Worm (Caenorhabditis elegans) whole organism, L3 larva: ENCODE results near the gene rgs-4.

Experiments used
- R02D3.7 ChIP-seq: fragments of 150-350 bp; optimal IDR thresholded peaks from 2 replicates; lab custom pipeline; 2014; ENCODE audit warnings: missing biosample characterization, missing genetic modification characterization
- aly-2 ChIP-seq: fragments of 150-350 bp; optimal IDR thresholded peaks from 2 replicates; lab custom pipeline; 2014; ENCODE audit warnings: missing biosample characterization, missing genetic modification characterization
- ama-1 ChIP-seq: fragments of 150-350 bp; optimal IDR thresholded peaks from 2 replicates; lab custom pipeline; 2018
- ceh-16 ChIP-seq: sonication (generic microtip); optimal IDR thresholded peaks from 2 replicates; lab custom pipeline; 2017; ENCODE audit warnings: missing biosample characterization, missing genetic modification characterization
- ceh-28 ChIP-seq: fragments of 150-350 bp; optimal IDR thresholded peaks from 2 replicates; lab custom pipeline; 2014; ENCODE audit warnings: missing biosample characterization, missing genetic modification reagents, missing genetic modification characterization
- egl-27 ChIP-seq: sonication (generic microtip); optimal IDR thresholded peaks from 4 replicates; lab custom pipeline; 2017; ENCODE audit warnings: missing biosample characterization, missing genetic modification reagents, missing genetic modification characterization
- nhr-11 ChIP-seq: fragments of 150-350 bp; optimal IDR thresholded peaks from 2 replicates; lab custom pipeline; 2014; ENCODE audit warnings: missing biosample characterization, missing genetic modification characterization
- nhr-25 ChIP-seq: sonication (generic microtip); optimal IDR thresholded peaks from 2 replicates; lab custom pipeline; 2017; ENCODE audit warnings: missing biosample characterization, missing genetic modification characterization
- nhr-76 ChIP-seq: fragments of 150-350 bp; sonication (generic microtip); optimal IDR thresholded peaks from 5 replicates; lab custom pipeline; 2014; ENCODE audit warnings: missing biosample characterization, missing genetic modification characterization
- pha-4 ChIP-seq: fragments of 150-350 bp; optimal IDR thresholded peaks from 2 replicates; lab custom pipeline; 2014; ENCODE audit warnings: missing biosample characterization, missing genetic modification reagents, missing genetic modification characterization
- pqm-1 ChIP-seq: fragments of 150-350 bp; optimal IDR thresholded peaks from 2 replicates; lab custom pipeline; 2017; ENCODE audit warnings: missing biosample characterization, missing genetic modification characterization, inconsistent platforms
- snpc-4 ChIP-seq: fragments of 150-350 bp; optimal IDR thresholded peaks from 2 replicates; lab custom pipeline; 2014; ENCODE audit warnings: missing biosample characterization, missing genetic modification characterization
- ztf-11 ChIP-seq: fragments of 150-350 bp; optimal IDR thresholded peaks from 2 replicates; lab custom pipeline; 2014; ENCODE audit warnings: missing biosample characterization, missing genetic modification characterization

ce11 chrII:12634749-12635318 is 19.7 kb upstream of the rgs-4 start, which contains the start of gene Y38E10A.17:
- TF ChIP-seq ztf-11 (tag; lab: Kevin White, UChicago) (no peak), ceh-16 (tag; lab: Kevin White, UChicago) (no peak), pha-4 (tag; lab: Kevin White, UChicago) (no peak), snpc-4 (tag; lab: Kevin White, UChicago) (no peak), pqm-1 (tag; lab: Kevin White, UChicago) (no peak), nhr-25 (tag; lab: Kevin White, UChicago) (no peak), aly-2 (tag; lab: Kevin White, UChicago) (no peak), egl-27 (no peak), nhr-11 (tag; lab: Kevin White, UChicago) (no peak), nhr-76 (tag; lab: Kevin White, UChicago) (no peak), ceh-28 (tag; lab: Kevin White, UChicago) (no peak), R02D3.7 (tag; lab: Kevin White, UChicago) (no peak), ama-1 (no peak)
